Fruit fly (Drosophila melanogaster): Measurements from ENCODE around the gene gkt.

The gkt gene

DNA sequence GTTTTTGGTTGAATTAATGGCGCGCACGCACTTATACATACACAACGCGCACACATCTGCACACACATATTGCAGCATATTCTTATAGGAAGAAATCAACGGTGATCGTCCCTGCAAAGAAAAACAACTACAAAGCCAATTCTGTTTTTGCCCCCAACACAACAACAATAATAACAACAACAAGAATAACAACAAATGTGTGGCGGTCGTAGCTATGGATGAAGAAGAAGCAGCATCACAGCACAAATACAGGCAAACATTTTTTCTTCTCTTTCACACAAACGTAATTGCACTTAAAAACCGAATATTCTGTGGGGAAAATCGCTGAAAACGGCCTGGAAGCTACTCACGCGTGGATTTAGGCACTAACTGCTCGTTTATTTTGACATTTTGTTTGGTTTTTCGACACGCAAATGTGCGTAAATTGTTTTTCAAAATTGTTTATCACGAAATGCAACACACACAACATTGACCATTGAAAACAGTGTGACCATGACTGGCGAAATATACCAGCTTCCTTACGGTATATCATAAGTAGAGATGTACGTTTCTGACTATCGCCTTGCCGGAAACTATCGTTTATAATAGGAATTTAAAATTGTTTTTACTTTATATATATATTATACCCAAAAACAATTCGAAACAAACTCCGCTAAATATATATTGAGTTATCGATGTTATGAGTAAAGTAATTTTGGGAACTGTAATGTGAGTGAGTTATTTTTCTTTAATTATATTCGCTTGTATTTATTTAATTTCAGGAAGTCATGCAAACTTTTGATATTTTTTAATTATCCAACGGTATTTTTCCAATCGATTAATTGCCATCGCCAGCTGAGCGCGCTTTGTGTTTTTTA lies at the start of gene gkt, which contains the start of gene Mad:
Gene gkt, plus strand, starts transcription at position 807 of the 857 bp plus-strand sequence.
Gene Mad, minus strand, starts transcription at position 500 of the 857 bp plus-strand sequence.
- TF ChIP-seq CG9948 (tag; optimal IDR thresholded peaks at IDR 0.05) (no peak), Pif1B (GFP tag; optimal IDR thresholded peaks at IDR 0.05) (no peak), CG4496 (GFP tag; IDR thresholded peaks at IDR 0.05) (no peak), CG17806 (tag; optimal IDR thresholded peaks at IDR 0.05) (no peak), gl (tag; optimal IDR thresholded peaks at IDR 0.05) (peak; percentile 27), CG8301 (tag; optimal IDR thresholded peaks at IDR 0.05) (no peak), CG13204 (GFP tag; optimal IDR thresholded peaks at IDR 0.05) (no peak), Ets98B (GFP tag; IDR thresholded peaks at IDR 0.05) (no peak), D1 (tag; optimal IDR thresholded peaks at IDR 0.05) (no peak), CG12605 (GFP tag; IDR thresholded peaks at IDR 0.05) (no peak; the same call in 1 of the 2 replicates), EcR (GFP tag; optimal IDR thresholded peaks at IDR 0.05) (peak; percentile 59), fd96Ca (GFP tag; IDR thresholded peaks at IDR 0.05) (no peak), CG10348 (GFP tag; IDR thresholded peaks at IDR 0.05) (no peak), CG32121 (GFP tag; IDR thresholded peaks at IDR 0.05) (no peak)

- TF ChIP-seq CG13204 (GFP tag; optimal IDR thresholded peaks at IDR 0.05) (no peak), CG8301 (tag; optimal IDR thresholded peaks at IDR 0.05) (peak; percentile 5), CG9948 (tag; optimal IDR thresholded peaks at IDR 0.05) (no peak), D1 (tag; optimal IDR thresholded peaks at IDR 0.05) (no peak), CG8159 (tag; optimal IDR thresholded peaks at IDR 0.05) (no peak), CG14655 (GFP tag; optimal IDR thresholded peaks at IDR 0.05) (peak; percentile 17), Snoo (tag; optimal IDR thresholded peaks at IDR 0.05) (no peak), CG34367 (tag; optimal IDR thresholded peaks at IDR 0.05) (no peak), CG4496 (GFP tag; IDR thresholded peaks at IDR 0.05) (no peak; the same call in 2 of the 3 replicates), gl (tag; optimal IDR thresholded peaks at IDR 0.05) (no peak), Pif1A (GFP tag; optimal IDR thresholded peaks at IDR 0.05) (no peak), CG12605 (GFP tag; IDR thresholded peaks at IDR 0.05) (no peak), fd96Ca (GFP tag; IDR thresholded peaks at IDR 0.05) (no peak), Pif1B (GFP tag; optimal IDR thresholded peaks at IDR 0.05) (no peak), CG32121 (GFP tag; IDR thresholded peaks at IDR 0.05) (no peak), rn (GFP tag; IDR thresholded peaks at IDR 0.05) (no peak)
Observed at dm6 chr2L:3114132-3114531, 45.6 kb upstream of the gkt start.

dm6 chr2L:3114887-3115286 lies 44.9 kb upstream of the gkt start:
- TF ChIP-seq CG8301 (tag; optimal IDR thresholded peaks at IDR 0.05) (no peak), EcR (GFP tag; optimal IDR thresholded peaks at IDR 0.05) (no peak), rn (GFP tag; IDR thresholded peaks at IDR 0.05) (no peak), CG14655 (GFP tag; optimal IDR thresholded peaks at IDR 0.05) (no peak), CG32121 (GFP tag; IDR thresholded peaks at IDR 0.05) (no peak), Pif1B (GFP tag; optimal IDR thresholded peaks at IDR 0.05) (no peak), Snoo (tag; optimal IDR thresholded peaks at IDR 0.05) (no peak), CG9948 (tag; optimal IDR thresholded peaks at IDR 0.05) (no peak), CG13204 (GFP tag; optimal IDR thresholded peaks at IDR 0.05) (no peak), CG10348 (GFP tag; IDR thresholded peaks at IDR 0.05) (no peak), CG12605 (GFP tag; IDR thresholded peaks at IDR 0.05) (no peak), CG15710 (tag; optimal IDR thresholded peaks at IDR 0.05) (no peak), D1 (tag; optimal IDR thresholded peaks at IDR 0.05) (no peak), CG4496 (GFP tag; IDR thresholded peaks at IDR 0.05) (no peak), fd96Ca (GFP tag; IDR thresholded peaks at IDR 0.05) (no peak), Ets98B (GFP tag; IDR thresholded peaks at IDR 0.05) (no peak), gl (tag; optimal IDR thresholded peaks at IDR 0.05) (no peak), CG17806 (tag; optimal IDR thresholded peaks at IDR 0.05) (no peak)

- TF ChIP-seq CG12605 (GFP tag; IDR thresholded peaks at IDR 0.05) (no peak), D1 (tag; optimal IDR thresholded peaks at IDR 0.05) (no peak)
Observed at dm6 chr2L:3119613-3120012, 40.1 kb upstream of the gkt start.

DNA sequence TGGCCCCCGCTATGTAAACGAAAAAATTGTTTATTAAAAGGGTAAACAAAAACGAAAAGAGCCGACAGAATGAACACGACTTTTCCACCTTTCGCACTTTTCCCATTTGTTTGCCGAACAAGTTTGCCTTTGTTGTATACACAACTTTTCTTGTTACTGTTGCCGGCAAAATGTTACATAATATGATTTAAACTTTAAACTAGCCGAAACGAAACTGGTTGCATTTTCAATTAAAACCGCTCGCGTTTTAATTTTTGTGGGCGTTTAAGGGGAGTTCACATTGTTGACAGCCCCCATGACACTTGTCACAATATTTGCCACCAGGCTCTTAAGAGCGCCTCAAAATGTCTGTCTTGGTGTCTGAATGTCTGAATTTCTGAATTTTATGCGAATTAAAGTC lies 38.9 kb upstream of the gkt start:
- no peak for TF ChIP-seq CG8159 (tag; optimal IDR thresholded peaks at IDR 0.05)
- TF ChIP-seq CG9948 (tag; optimal IDR thresholded peaks at IDR 0.05), result no peak
- TF ChIP-seq Snoo (tag; optimal IDR thresholded peaks at IDR 0.05), result no peak

- TF ChIP-seq rn (GFP tag; IDR thresholded peaks at IDR 0.05) (no peak), CG10348 (GFP tag; IDR thresholded peaks at IDR 0.05) (no peak), Pif1A (GFP tag; optimal IDR thresholded peaks at IDR 0.05) (no peak), CG34367 (tag; optimal IDR thresholded peaks at IDR 0.05) (no peak), D1 (tag; optimal IDR thresholded peaks at IDR 0.05) (no peak), CG15710 (tag; optimal IDR thresholded peaks at IDR 0.05) (no peak), gl (tag; optimal IDR thresholded peaks at IDR 0.05) (no peak), Snoo (tag; optimal IDR thresholded peaks at IDR 0.05) (no peak), CG32121 (GFP tag; IDR thresholded peaks at IDR 0.05) (no peak)
Observed at dm6 chr2L:3121325-3121724, 38.4 kb upstream of the gkt start.

Measured in whole organism, pupa.